Fruit fly (Drosophila melanogaster): ENCODE data around the gene eIF3e.

eIF3e gene

DNA sequence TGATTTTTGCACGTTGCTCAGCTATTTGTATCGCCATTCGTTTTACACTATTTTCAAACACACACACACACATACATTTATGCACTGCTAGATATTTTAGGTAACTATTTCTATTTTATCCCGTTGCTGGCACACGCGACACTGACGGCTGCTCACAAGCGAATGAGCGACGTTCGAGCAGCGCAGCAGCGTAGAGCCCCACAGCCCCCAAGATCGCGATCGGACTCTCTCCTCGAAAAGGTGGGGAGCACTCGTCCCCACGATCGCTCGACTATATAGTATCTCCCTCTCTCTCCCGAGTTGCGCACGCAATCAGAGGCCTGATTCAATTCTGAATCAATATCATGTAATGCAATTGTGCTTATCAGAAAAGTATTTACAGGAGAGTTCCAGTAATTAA lies 13.3 kb upstream of the eIF3e start:
- no peak for TF ChIP-seq MBD-R2 (GFP tag; IDR thresholded peaks at IDR 0.05)
- TF ChIP-seq ken (GFP tag; IDR thresholded peaks at IDR 0.05) = 0 out of 3 replicates have a peak, but pooled peaks have one; percentile 11
- no peak for TF ChIP-seq vvl (GFP tag; IDR thresholded peaks at IDR 0.05)
- TF ChIP-seq schlank (tag; optimal IDR thresholded peaks at IDR 0.05) = no peak
- TF ChIP-seq pho (GFP tag; optimal IDR thresholded peaks at IDR 0.05) = no peak
- TF ChIP-seq ci (GFP tag; IDR thresholded peaks at IDR 0.05) = peak; percentile 51; the same call in 1 of the 3 replicates
- TF ChIP-seq chinmo (GFP tag; IDR thresholded peaks at IDR 0.05; ENCODE audit: partially characterized antibody) = peak; percentile 61; the same call in 1 of the 4 replicates
- TF ChIP-seq Jarid2 (GFP tag; optimal IDR thresholded peaks at IDR 0.05) = peak; percentile 69
- TF ChIP-seq Deaf1 (tag; optimal IDR thresholded peaks at IDR 0.05) = peak; percentile 84
- TF ChIP-seq CG13894 (tag; optimal IDR thresholded peaks at IDR 0.05) = peak; percentile 3
- TF ChIP-seq Hmr (GFP tag; optimal IDR thresholded peaks at IDR 0.05) = peak; percentile 16
- peak; percentile 43 for TF ChIP-seq lbe (GFP tag; optimal IDR thresholded peaks at IDR 0.05)
- TF ChIP-seq Stat92E (GFP tag; optimal IDR thresholded peaks at IDR 0.05) = peak in 1 of 3 experiments; percentile 13
- peak; percentile 39 for TF ChIP-seq MTF-1 (GFP tag; optimal IDR thresholded peaks at IDR 0.05; ENCODE audit: borderline replicate concordance)
- no peak for TF ChIP-seq Hsf (GFP tag; optimal IDR thresholded peaks at IDR 0.05)
- peak; percentile 80 for TF ChIP-seq HLHmδ (GFP tag; optimal IDR thresholded peaks at IDR 0.05)
- no peak for TF ChIP-seq NFAT (GFP tag; IDR thresholded peaks at IDR 0.05)
- peak; percentile 47 for TF ChIP-seq Bgb (GFP tag; IDR thresholded peaks at IDR 0.05; ENCODE audit: partially characterized antibody)
- TF ChIP-seq shn (GFP tag; optimal IDR thresholded peaks at IDR 0.05) = no peak
- peak; percentile 33; the same call in 1 of the 2 replicates for TF ChIP-seq Awh (GFP tag; IDR thresholded peaks at IDR 0.05)
- TF ChIP-seq ash1 (GFP tag; optimal IDR thresholded peaks at IDR 0.05) = no peak
- peak; percentile 19 for TF ChIP-seq Fer1 (GFP tag; optimal IDR thresholded peaks at IDR 0.05)
- TF ChIP-seq Trl (optimal IDR thresholded peaks at IDR 0.05) = peak; percentile 45 to 46
- no peak for TF ChIP-seq Trl (GFP tag; optimal IDR thresholded peaks at IDR 0.05)
- no peak for TF ChIP-seq CG11560 (tag; IDR thresholded peaks at IDR 0.05)
- TF ChIP-seq seq (GFP tag; IDR thresholded peaks at IDR 0.05) = no peak
- TF ChIP-seq Bdp1 (GFP tag; optimal IDR thresholded peaks at IDR 0.05) = no peak
- TF ChIP-seq Doc3 (GFP tag; IDR thresholded peaks at IDR 0.05; ENCODE audit: partially characterized antibody) = no peak
- TF ChIP-seq exex (tag; optimal IDR thresholded peaks at IDR 0.05) = peak; percentile 12
- TF ChIP-seq CG12236 (GFP tag; optimal IDR thresholded peaks at IDR 0.05) = no peak
- no peak for TF ChIP-seq gt (GFP tag; IDR thresholded peaks at IDR 0.05)
- peak; percentile 7 for TF ChIP-seq Meics (GFP tag; optimal IDR thresholded peaks at IDR 0.05)
- TF ChIP-seq Asciz (GFP tag; optimal IDR thresholded peaks at IDR 0.05) = peak; percentile 20
- TF ChIP-seq oc (tag; optimal IDR thresholded peaks at IDR 0.05) = no peak
- TF ChIP-seq CG34376 (GFP tag; optimal IDR thresholded peaks at IDR 0.05) = peak; percentile 14
- TF ChIP-seq rib (GFP tag; IDR thresholded peaks at IDR 0.05) = peak; percentile 56; the same call in 1 of the 2 replicates
- TF ChIP-seq CG10462 (GFP tag; optimal IDR thresholded peaks at IDR 0.05) = no peak
- TF ChIP-seq amos (GFP tag; IDR thresholded peaks at IDR 0.05; ENCODE audit: partially characterized antibody) = peak; percentile 26; the same call in 1 of the 2 replicates
- TF ChIP-seq HLH3B (GFP tag; IDR thresholded peaks at IDR 0.05) = no peak
- TF ChIP-seq cwo (GFP tag; optimal IDR thresholded peaks at IDR 0.05) = peak; percentile 43
- no peak for TF ChIP-seq ATbp (GFP tag; optimal IDR thresholded peaks at IDR 0.05)
- TF ChIP-seq CG17829 (tag; optimal IDR thresholded peaks at IDR 0.05) = no peak
- TF ChIP-seq fru (optimal IDR thresholded peaks at IDR 0.05) = no peak
- 0 out of 2 replicates have a peak, but pooled peaks have one; percentile 13 for TF ChIP-seq ttk (GFP tag; IDR thresholded peaks at IDR 0.05)
- peak; percentile 35; the same call in 1 of the 2 replicates for TF ChIP-seq Rfx (GFP tag; IDR thresholded peaks at IDR 0.05)
- TF ChIP-seq CG12104 (GFP tag; optimal IDR thresholded peaks at IDR 0.05) = no peak
- peak; percentile 56 for TF ChIP-seq lab (GFP tag; optimal IDR thresholded peaks at IDR 0.05)
- TF ChIP-seq zf30C (GFP tag; optimal IDR thresholded peaks at IDR 0.05) = peak; percentile 39
- TF ChIP-seq Oaz (GFP tag; IDR thresholded peaks at IDR 0.05) = no peak
- TF ChIP-seq CG15514 (GFP tag; optimal IDR thresholded peaks at IDR 0.05) = peak; percentile 30
- TF ChIP-seq CG3163 (GFP tag; optimal IDR thresholded peaks at IDR 0.05) = no peak
